Comparison of ENCODE assay signal across 4 worm cellular contexts in genomic region chrX:3163972-3164575, ce11.
TF ChIP-seq lines count a peak whose summit lies in the region.

syx-6 (plus strand) TSS chrX:3164525.

TF ChIP-seq in whole organism, L1 larva, 84 proteins besides CTCF, POLR2A, EP300 and RAD21:
- TF ChIP-seq tlp-1 (tag; optimal IDR thresholded peaks at IDR 0.05; lab: Kevin White, UChicago) = no peak
- TF ChIP-seq lin-15B (tag; optimal IDR thresholded peaks at IDR 0.05; lab: Kevin White, UChicago) = no peak
- TF ChIP-seq aha-1 (tag; optimal IDR thresholded peaks at IDR 0.05; lab: Kevin White, UChicago) = no peak
- no peak for TF ChIP-seq xbp-1 (tag; optimal IDR thresholded peaks at IDR 0.05; lab: Kevin White, UChicago)
- peak; percentile 50 for TF ChIP-seq elt-2 (tag; optimal IDR thresholded peaks at IDR 0.05; lab: Kevin White, UChicago)
- no peak for TF ChIP-seq fkh-8 (tag; optimal IDR thresholded peaks at IDR 0.05; lab: Kevin White, UChicago)
- TF ChIP-seq lin-14 (GFP tag; optimal IDR thresholded peaks at IDR 0.05; lab: Kevin White, UChicago) = peak; percentile 8
- no peak for TF ChIP-seq snu-23 (GFP tag; optimal IDR thresholded peaks at IDR 0.05; lab: Kevin White, UChicago)
- TF ChIP-seq zag-1 (tag; optimal IDR thresholded peaks at IDR 0.05; lab: Kevin White, UChicago) = no peak
- TF ChIP-seq lir-3 (tag; optimal IDR thresholded peaks at IDR 0.05; lab: Kevin White, UChicago; ENCODE audit: poor library complexity) = no peak
- TF ChIP-seq C34B4.2 (tag; optimal IDR thresholded peaks at IDR 0.05; lab: Kevin White, UChicago) = no peak
- TF ChIP-seq pqm-1 (tag; optimal IDR thresholded peaks at IDR 0.05; lab: Kevin White, UChicago) = no peak
- TF ChIP-seq snpc-4 (tag; optimal IDR thresholded peaks at IDR 0.05; lab: Kevin White, UChicago) = no peak

TF ChIP-seq in whole organism, L2 larva, 48 proteins besides CTCF, POLR2A, EP300 and RAD21:
- TF ChIP-seq elt-1 (tag; optimal IDR thresholded peaks at IDR 0.05; lab: Kevin White, UChicago) (peak; percentile 6), ztf-1 (GFP tag; conservative IDR thresholded peaks at IDR 0.05; lab: Robert Waterston, UW) (no peak)
TF ChIP-seq in whole organism, L2 larva: peak in this region for 1.

TF ChIP-seq in whole organism, L3 larva, 47 proteins besides CTCF, POLR2A, EP300 and RAD21:
- TF ChIP-seq nhr-12 (tag; optimal IDR thresholded peaks at IDR 0.05; lab: Kevin White, UChicago) (no peak), elt-1 (tag; optimal IDR thresholded peaks at IDR 0.05; lab: Kevin White, UChicago) (peak; percentile 72), elt-2 (tag; optimal IDR thresholded peaks at IDR 0.05; lab: Kevin White, UChicago) (peak; percentile 56), nhr-237 (tag; optimal IDR thresholded peaks at IDR 0.05; lab: Kevin White, UChicago) (no peak)

TF ChIP-seq in whole organism, L4 larva, 104 proteins besides CTCF, POLR2A, EP300 and RAD21:
- TF ChIP-seq vab-7 (GFP tag; IDR thresholded peaks at IDR 0.05; lab: Robert Waterston, UW) (no peak), aha-1 (tag; lab: Kevin White, UChicago) (peak; percentile 67), spr-1 (tag; optimal IDR thresholded peaks at IDR 0.05; lab: Kevin White, UChicago) (no peak)

Comparison
In these comparisons a context has a peak if more than half of its experiments do, and no peak if none do; other contexts are left out.
1. Of the 29 proteins assayed by ChIP-seq in both whole organism, L4 larva and whole organism, L1 larva: peak only in whole organism, L4 larva: aha-1; only in whole organism, L1 larva: none; in both: none; in neither: 28.